Fruit fly (Drosophila melanogaster) whole organism, embryonic: ENCODE measurements around the gene CG8159.

Experiments used
- BEAF-32 ChIP-seq: fragments of 200-800 bp; sonication (Bioruptor generic); optimal IDR thresholded peaks from 3 replicates; lab custom pipeline; 2017; ENCODE audit warnings: missing biosample characterization, missing genetic modification characterization, mild to moderate bottlenecking, moderate library complexity, missing genetic modification reagents
- CG15601 ChIP-seq: fragments of 200-800 bp; sonication (Bioruptor generic); optimal IDR thresholded peaks from 3 replicates; lab custom pipeline; 2019; ENCODE audit warnings: missing biosample characterization, mild to moderate bottlenecking, missing genetic modification characterization, moderate library complexity
- CG34422 ChIP-seq: fragments of 200-800 bp; sonication (Bioruptor generic); IDR thresholded peaks from 3 replicates; pipeline ENCODE4 v1.3.6; 2022; ENCODE audit warnings: missing biosample characterization, missing genetic modification characterization
- Dll ChIP-seq: fragments of 200-800 bp; sonication (Bioruptor generic); IDR thresholded peaks from 4 replicates; pipeline ENCODE4 v1.3.6; 2022; ENCODE audit warnings: missing biosample characterization, missing genetic modification characterization; ENCODE audit not compliant: partially characterized antibody
- Sin3A ChIP-seq: fragments of >200 bp; optimal IDR thresholded peaks from 2 replicates; lab custom pipeline; 2018
- pan ChIP-seq, 4 experiments: fragments of >200 bp in 3 of 4; fragments of 200-800 bp in 1 of 4; sonication (Bioruptor generic) in 1 of 4; optimal IDR thresholded peaks in 3 of 4; IDR thresholded peaks in 1 of 4; 2 replicates each; pipeline versions ENCODE4 v1.3.6 to Lab custom; 2017 to 2022; ENCODE audit warnings: missing biosample characterization in 2 of 4, missing genetic modification characterization in 2 of 4, mixed read lengths in 1 of 4

- TF ChIP-seq pan (optimal IDR thresholded peaks at IDR 0.05; lab: Kevin White, UChicago) (no peak), pan (GFP tag; optimal IDR thresholded peaks at IDR 0.05 in 1 of 2, IDR thresholded peaks at IDR 0.05 in 1 of 2) (no peak), CG15601 (tag; lab: Kevin White, UChicago) (no peak), Dll (GFP tag; lab: Robert Waterston, UW) (no peak), BEAF-32 (GFP tag; lab: Kevin White, UChicago) (no peak), CG34422 (no peak), Sin3A (lab: Kevin White, UChicago) (no peak)
Measured at dm6 chr3R:8683280-8683679, 43.4 kb upstream of the CG8159 start.
